Fruit fly (Drosophila melanogaster) Kc167 (cell line): ENCODE measurements around the gene CG11162.

Experiments used
- Myc ChIP-seq: fragments of >200 bp; optimal IDR thresholded peaks from 2 replicates; lab custom pipeline; 2017; ENCODE audit warnings: missing external identifiers
- Sin3A ChIP-seq: fragments of >200 bp; optimal IDR thresholded peaks from 2 replicates; lab custom pipeline; 2018; ENCODE audit warnings: missing external identifiers
- h ChIP-seq: fragments of >200 bp; optimal IDR thresholded peaks from 3 replicates; lab custom pipeline; 2018; ENCODE audit warnings: missing external identifiers
- insv ChIP-seq: fragments of >200 bp; optimal IDR thresholded peaks from 3 replicates; lab custom pipeline; 2018; ENCODE audit warnings: missing external identifiers
- ttk ChIP-seq: sonication (Bioruptor generic); optimal IDR thresholded peaks from 2 replicates; lab custom pipeline; 2017; ENCODE audit warnings: missing external identifiers

DNA sequence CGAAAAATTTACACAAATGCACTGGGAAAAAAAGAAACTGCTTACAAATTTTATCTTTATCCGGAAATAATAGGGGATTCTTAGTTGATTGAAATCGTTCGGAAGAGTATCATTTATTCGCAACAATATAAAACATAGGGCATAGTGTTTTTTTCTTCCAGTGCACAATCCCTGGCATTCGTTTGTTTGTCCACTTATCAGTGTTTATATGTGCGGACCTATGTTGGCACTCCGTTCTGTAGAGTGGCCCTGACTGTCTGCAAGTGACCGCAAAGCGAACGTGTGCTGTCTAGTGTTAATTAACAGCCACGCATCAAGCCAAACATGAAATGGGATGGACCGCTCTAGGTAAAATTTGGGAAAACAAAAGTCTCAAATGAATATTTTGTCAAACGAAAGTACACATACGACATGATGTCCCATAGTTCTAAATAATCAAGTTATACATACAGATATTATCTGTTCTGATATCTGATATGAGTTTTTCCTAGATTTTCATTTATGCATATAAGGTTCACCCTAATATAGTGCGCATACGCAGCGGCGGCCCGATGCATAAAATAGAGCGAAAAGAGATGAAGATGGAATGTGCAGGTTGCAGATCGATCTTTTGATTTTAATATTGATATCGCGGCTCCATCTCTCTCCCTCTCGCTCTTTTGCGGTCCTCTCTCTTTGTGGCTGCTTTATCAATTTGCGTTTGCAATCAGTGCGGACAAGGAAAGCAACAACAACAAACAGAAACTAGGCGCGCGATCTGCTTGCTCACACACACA is 35.4 kb upstream of the CG11162 start:
- no peak for TF ChIP-seq insv (lab: Kevin White, UChicago)
- no peak for TF ChIP-seq ttk (lab: Kevin White, UChicago)
- TF ChIP-seq Sin3A (lab: Kevin White, UChicago), result no peak
- no peak for TF ChIP-seq h (lab: Kevin White, UChicago)
- no peak for TF ChIP-seq Myc (lab: Kevin White, UChicago)
